Fruit fly (Drosophila melanogaster): Measurements from ENCODE around the gene CG9689.

Gene CG9689

dm6 chrX:9881746-9882145 lies at the start of gene CG9689:
Gene CG9689, plus strand, starts transcription at chrX:9881953.
- TF ChIP-seq CG17801 (GFP tag; optimal IDR thresholded peaks at IDR 0.05; ENCODE audit: partially characterized antibody): no peak

dm6 chrX:9833028-9833427 lies 48.7 kb upstream of the CG9689 start:
- no peak for TF ChIP-seq CG17801 (GFP tag; optimal IDR thresholded peaks at IDR 0.05; ENCODE audit: partially characterized antibody)

DNA sequence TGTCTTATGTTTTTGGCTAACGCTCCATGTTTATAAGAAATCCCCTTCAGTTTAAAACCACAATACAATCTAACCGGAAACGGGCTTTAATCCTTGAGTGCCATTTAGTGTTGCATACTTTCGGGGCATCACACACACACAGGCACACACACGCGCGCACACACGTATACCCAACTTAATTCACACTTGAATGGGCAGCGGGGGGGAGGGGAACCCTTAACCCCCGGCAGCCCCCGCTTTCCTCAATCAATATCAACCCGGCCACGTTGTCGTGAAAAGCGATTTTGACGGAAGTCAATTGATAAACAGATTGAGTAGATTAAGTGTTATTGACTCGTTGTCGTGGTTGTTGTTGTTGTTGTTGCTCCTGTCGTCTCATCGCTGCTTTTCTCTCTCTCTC lies 34.2 kb upstream of the CG9689 start:
- TF ChIP-seq CG17801 (GFP tag; optimal IDR thresholded peaks at IDR 0.05; ENCODE audit: partially characterized antibody): no peak

DNA sequence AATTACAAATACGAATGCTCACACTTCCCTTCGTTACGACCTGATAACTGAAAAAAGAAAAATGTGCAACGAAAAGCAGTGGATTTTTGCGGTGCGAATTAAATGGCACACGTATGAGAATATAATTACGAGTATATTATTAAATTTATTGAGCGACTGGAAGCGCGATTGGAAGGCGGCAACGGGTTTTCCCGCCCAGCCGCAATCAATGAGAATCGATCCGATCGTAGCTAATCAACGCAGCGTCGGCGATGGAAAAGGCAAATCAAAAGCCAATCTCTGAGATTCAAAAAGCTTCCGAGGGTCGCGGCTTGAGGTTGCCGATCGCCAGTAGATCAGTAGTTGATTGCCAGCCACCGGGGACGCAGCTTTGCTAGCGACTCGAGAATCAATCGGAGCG lies 16.9 kb upstream of the CG9689 start, which contains the start of gene Ser7:
TSS of gene Ser7 (plus strand) at position 352 of the 400 bp plus-strand sequence.
- TF ChIP-seq CG17801 (GFP tag; optimal IDR thresholded peaks at IDR 0.05; ENCODE audit: partially characterized antibody): no peak

DNA sequence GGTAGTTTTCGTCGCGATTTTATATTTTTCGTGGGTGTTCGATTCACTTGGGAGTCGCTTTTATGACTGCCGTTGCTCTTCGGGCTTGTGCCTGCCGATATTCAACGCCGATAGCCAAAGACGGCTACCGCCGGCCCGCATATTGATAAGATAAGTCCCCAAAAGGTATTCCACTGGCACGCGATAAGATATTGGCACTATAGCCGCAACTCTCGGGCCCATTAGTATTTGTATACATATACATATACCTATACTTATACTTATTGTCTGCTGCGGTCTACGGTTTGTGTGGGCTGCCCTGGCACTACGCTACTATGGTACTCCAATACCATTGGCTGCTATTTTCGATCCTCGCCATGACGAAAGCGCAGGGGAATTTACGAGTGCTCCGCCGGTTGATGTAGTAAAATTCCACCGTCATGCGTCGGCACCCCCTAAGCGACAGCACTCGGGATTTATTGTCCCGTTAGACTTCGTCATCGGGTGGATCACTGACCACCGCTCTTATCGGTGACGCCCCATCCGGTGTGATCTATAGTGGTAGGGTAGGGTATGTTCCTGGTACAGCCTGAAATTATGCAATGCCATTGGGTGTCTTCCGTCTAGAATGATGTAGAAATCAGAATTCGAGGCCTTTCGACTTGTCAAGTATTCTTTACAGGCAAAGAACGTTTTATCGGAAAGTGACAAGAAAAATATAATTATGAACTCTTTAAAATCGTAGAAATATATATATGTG lies 13.1 kb upstream of the CG9689 start, which contains the start of gene CG45060:
TSS of gene CG45060 (minus strand) at position 59 of the 739 bp plus-strand sequence.
- no peak for TF ChIP-seq CG17801 (GFP tag; optimal IDR thresholded peaks at IDR 0.05; ENCODE audit: partially characterized antibody)

dm6 chrX:9871632-9872031 lies 10.1 kb upstream of the CG9689 start, which contains the start of gene CG45061:
Gene CG45061, minus strand, starts transcription at chrX:9871702.
- no peak for TF ChIP-seq CG17801 (GFP tag; optimal IDR thresholded peaks at IDR 0.05; ENCODE audit: partially characterized antibody)

dm6 chrX:9873917-9874316 lies 7.8 kb upstream of the CG9689 start, which contains the start of gene CG32695:
Gene CG32695, minus strand, starts transcription at chrX:9874057.
- no peak for TF ChIP-seq CG17801 (GFP tag; optimal IDR thresholded peaks at IDR 0.05; ENCODE audit: partially characterized antibody)

DNA sequence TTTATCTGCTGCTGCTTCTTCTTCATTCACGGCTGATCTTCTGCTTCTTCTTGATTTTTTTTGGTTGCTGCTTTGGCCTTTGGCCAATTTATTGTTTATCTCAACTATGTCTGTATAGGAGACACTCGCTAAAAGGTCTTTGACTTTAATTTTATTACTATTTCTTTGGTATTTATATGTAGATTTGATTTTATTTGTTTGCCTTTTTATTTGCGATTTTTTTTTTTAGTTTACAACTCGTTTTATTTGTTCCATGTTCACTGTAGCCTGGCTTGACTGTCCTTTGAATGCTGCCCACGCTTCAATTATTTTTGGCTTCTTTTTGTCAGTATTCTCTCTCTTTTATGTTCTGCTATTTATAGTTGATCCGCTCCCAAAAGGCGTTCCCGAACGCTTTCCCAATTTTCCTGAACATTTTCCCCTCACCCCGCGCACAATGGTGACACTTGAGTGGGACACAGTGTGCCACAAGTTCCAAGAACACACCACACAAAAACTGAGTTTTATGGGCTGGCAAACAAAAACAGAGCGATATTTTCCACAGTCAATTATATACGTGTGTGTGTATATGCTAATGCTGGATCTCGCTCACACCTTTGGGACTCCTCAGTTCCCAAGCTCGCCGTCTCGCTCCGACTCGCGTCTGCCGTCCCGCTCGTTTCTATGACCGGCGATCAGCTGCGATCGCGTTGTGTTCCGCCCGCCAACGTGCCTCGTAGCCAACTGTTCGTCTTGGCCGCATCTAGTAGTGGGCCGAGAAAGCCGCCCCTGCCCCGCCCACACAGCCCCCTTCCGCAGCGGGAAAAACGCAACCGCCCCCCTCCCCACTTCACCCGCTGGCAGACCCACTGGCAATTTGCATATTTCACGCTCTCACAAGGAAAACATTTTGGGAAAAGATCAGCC lies 5.6 kb upstream of the CG9689 start, which contains the start of gene CG15247:
TSS of gene CG15247 (minus strand) at position 725 of the 906 bp plus-strand sequence.
- TF ChIP-seq CG17801 (GFP tag; optimal IDR thresholded peaks at IDR 0.05; ENCODE audit: partially characterized antibody): no peak

DNA sequence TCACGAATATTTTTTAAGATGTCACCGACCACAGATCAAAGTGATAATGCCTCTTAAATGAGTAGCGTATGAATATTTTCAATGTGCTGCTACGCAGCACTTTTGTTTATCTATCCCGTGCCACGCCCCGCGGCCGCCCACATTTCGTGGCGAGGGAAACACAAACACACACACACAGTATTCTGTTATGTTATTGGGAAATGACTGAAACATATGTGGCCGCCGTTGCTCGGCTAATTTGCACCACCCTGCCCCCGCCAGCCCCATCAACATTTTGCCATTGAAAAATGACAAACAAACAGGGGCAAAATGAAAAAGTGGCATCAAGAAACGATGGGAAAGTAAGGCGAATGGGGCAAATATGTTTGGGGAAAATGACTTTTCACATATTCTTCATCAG lies 4.5 kb upstream of the CG9689 start:
- TF ChIP-seq CG17801 (GFP tag; optimal IDR thresholded peaks at IDR 0.05; ENCODE audit: partially characterized antibody): no peak

DNA sequence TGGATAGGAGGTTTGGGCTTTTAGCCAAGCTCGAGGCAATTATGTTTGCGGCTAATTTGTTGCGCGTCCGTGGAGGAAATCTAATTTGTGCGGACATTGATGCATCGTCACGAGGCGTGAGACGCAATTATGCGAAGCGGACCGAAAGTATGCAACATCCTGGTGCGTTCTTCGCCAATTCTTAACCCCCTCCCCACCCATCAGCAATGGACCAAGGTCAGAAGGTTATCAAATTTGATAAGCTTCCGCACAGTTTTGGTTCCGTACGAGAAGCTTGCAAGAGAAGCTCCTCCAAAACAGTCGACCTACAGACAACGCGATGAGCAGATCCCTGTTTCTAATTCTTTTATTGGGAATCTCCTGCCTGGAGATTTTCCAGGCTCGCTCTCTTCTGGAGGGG lies 3.6 kb upstream of the CG9689 start, which contains the start of gene CG1468:
TSS of gene CG1468 (plus strand) at position 298 of the 400 bp plus-strand sequence.
- no peak for TF ChIP-seq CG17801 (GFP tag; optimal IDR thresholded peaks at IDR 0.05; ENCODE audit: partially characterized antibody)

DNA sequence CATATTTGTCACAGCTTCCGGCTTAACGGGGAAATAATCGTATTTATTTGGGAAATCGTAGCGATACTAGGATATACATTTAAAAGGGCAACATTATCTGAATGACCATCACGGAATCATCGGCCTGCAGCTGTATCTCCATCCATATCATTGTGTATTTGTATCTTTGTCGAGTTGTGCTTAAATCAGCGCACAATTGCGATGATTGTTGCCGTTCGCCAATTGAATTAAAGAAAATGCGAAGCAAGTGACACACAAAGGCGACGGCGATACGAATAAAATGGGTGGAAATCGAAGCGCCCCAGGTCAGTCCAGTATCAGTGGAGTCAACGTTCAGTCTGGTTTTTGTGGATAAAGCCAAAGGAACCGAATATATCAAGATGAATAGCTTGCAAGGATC lies 2.2 kb upstream of the CG9689 start, which contains the start of gene CG9686:
TSS of gene CG9686 (plus strand) at position 301 of the 400 bp plus-strand sequence.
- TF ChIP-seq CG17801 (GFP tag; optimal IDR thresholded peaks at IDR 0.05; ENCODE audit: partially characterized antibody): no peak

dm6 chrX:9882900-9883299 lies 1.1 kb downstream of the CG9689 start:
- TF ChIP-seq CG17801 (GFP tag; optimal IDR thresholded peaks at IDR 0.05; ENCODE audit: partially characterized antibody): no peak

- TF ChIP-seq CG17801 (GFP tag; optimal IDR thresholded peaks at IDR 0.05; ENCODE audit: partially characterized antibody): no peak
Measured at dm6 chrX:9884221-9884620, 2.5 kb downstream of the CG9689 start, which contains the start of gene CG9691. Gene CG9691, plus strand, starts transcription at chrX:9884442.

DNA sequence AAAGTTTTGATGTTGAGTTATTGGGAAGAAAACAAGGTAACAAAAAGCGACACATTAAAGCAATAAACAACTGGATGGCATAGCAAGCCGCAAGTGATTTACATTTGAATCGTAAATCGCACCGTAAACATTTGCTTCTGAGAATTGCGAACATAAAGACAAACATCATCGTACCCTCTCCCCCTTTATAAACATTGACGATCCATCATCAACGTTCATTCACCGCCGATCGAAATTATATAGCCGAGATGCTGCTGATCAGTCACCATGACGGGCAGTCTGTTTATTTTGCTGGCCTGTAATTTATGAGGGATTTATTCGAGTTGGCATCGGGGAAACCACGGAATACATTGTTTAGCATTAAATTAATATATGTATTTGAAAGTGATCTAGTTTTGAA lies 3.6 kb downstream of the CG9689 start:
- TF ChIP-seq CG17801 (GFP tag; optimal IDR thresholded peaks at IDR 0.05; ENCODE audit: partially characterized antibody): no peak

DNA sequence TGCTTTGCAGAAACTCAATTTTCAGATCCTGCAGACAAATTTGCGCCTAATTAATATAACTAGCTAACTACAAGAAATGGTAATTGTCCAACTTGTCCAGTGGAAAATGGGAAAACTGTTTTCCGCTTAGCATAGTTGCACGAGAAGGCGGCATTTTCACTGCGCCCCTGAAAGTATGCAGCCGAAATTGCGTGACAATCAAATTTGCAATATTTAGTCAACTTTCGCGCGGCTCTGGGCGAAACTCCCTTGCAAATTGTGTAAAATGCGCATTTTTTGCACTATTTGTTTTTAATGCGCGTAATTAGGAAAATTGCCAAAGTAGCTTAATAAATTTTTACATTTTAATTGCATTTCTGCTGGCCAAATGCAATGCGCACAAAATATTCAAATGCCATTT lies 7.9 kb downstream of the CG9689 start:
- TF ChIP-seq CG17801 (GFP tag; optimal IDR thresholded peaks at IDR 0.05; ENCODE audit: partially characterized antibody): no peak

Data from ovary, adult (tissue).